Worm (Caenorhabditis elegans): ENCODE data around the gene Y53G8AR.5.

Y53G8AR.5 gene

DNA sequence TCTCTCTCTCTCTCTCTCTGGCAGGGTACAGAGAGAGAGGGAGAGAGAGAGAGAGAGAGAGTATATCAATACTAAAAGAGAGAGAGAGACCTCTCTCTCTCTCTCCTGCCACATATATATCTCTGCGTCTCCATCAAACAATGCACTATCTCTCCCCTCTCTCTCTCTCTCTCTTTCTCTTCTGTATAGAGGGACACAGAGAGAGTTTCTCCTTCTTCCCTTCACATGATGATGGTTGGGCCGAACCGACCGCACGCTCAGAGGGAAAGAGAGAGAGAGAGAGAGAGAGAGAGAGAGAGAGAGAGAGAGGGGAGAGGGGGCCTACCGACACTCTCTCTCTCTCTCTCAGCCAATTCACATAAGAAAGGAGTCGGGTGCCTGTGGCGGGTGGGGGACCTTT, 25.6 kb upstream of the Y53G8AR.5 start (continued):
- peak; percentile 27 for TF ChIP-seq nhr-102 (tag; optimal IDR thresholded peaks at IDR 0.05)
- TF ChIP-seq mxl-2 (GFP tag; conservative IDR thresholded peaks at IDR 0.05), result 0 out of 2 replicates have a peak, but pooled peaks have one; percentile 46
- TF ChIP-seq hlh-30 (tag; optimal IDR thresholded peaks at IDR 0.05; ENCODE audit: insufficient read depth), result peak; percentile 85
- TF ChIP-seq nhr-76 (tag; optimal IDR thresholded peaks at IDR 0.05), result no peak
- peak; percentile 35 for TF ChIP-seq lin-13 (GFP tag; optimal IDR thresholded peaks at IDR 0.05)
- peak; percentile 30 for TF ChIP-seq dpl-1 (GFP tag; optimal IDR thresholded peaks at IDR 0.05)
- no peak for TF ChIP-seq zfp-2 (tag; optimal IDR thresholded peaks at IDR 0.05)
- peak; percentile 73; the same call in 1 of the 2 replicates for TF ChIP-seq pha-4 (GFP tag; IDR thresholded peaks at IDR 0.05)
- TF ChIP-seq pha-4 (tag; optimal IDR thresholded peaks at IDR 0.05), result no peak
- 0 out of 2 replicates have a peak, but pooled peaks have one; percentile 36 for TF ChIP-seq ctbp-1 (GFP tag; IDR thresholded peaks at IDR 0.05)
- TF ChIP-seq fkh-10 (GFP tag; optimal IDR thresholded peaks at IDR 0.05), result no peak
- peak; percentile 95 for TF ChIP-seq set-16 (GFP tag; IDR thresholded peaks at IDR 0.05)
- TF ChIP-seq hif-1 (tag; optimal IDR thresholded peaks at IDR 0.05), result peak in 1 of 2 experiments; percentile 31
- TF ChIP-seq aha-1 (tag), result peak; percentile 58
- TF ChIP-seq rbr-2 (tag; optimal IDR thresholded peaks at IDR 0.05), result peak; percentile 50
- peak in 1 of 2 experiments; percentile 59 for TF ChIP-seq daf-16 (GFP tag; optimal IDR thresholded peaks at IDR 0.05)
- TF ChIP-seq daf-16 (tag; optimal IDR thresholded peaks at IDR 0.05), result peak; percentile 23
- TF ChIP-seq madf-9 (GFP tag; conservative IDR thresholded peaks at IDR 0.05), result 0 out of 2 replicates have a peak, but pooled peaks have one; percentile 20
- TF ChIP-seq F10B5.3 (tag; optimal IDR thresholded peaks at IDR 0.05), result peak; percentile 7
- TF ChIP-seq unc-62 (GFP tag; optimal IDR thresholded peaks at IDR 0.05 in 1 of 2), result peak in 1 of 2 experiments; percentile 38
- no peak for TF ChIP-seq unc-62 (tag; optimal IDR thresholded peaks at IDR 0.05)
- TF ChIP-seq nhr-25 (tag; optimal IDR thresholded peaks at IDR 0.05; ENCODE audit: borderline replicate concordance, insufficient read depth), result peak; percentile 73
- TF ChIP-seq F37D6.2 (tag; optimal IDR thresholded peaks at IDR 0.05), result peak; percentile 24
- TF ChIP-seq D1046.2 (GFP tag; IDR thresholded peaks at IDR 0.05), result no peak
- peak; percentile 78 for TF ChIP-seq dve-1 (tag; optimal IDR thresholded peaks at IDR 0.05; ENCODE audit: insufficient read depth)
- no peak for TF ChIP-seq madf-5 (GFP tag; IDR thresholded peaks at IDR 0.05)
- peak in 1 of 2 experiments; percentile 76 for TF ChIP-seq mdl-1 (tag; optimal IDR thresholded peaks at IDR 0.05)
- TF ChIP-seq nhr-28 (tag; optimal IDR thresholded peaks at IDR 0.05), result peak; percentile 52
- TF ChIP-seq F44E2.7 (GFP tag; IDR thresholded peaks at IDR 0.05), result no peak
- no peak for TF ChIP-seq R02D3.7 (tag; optimal IDR thresholded peaks at IDR 0.05)

DNA sequence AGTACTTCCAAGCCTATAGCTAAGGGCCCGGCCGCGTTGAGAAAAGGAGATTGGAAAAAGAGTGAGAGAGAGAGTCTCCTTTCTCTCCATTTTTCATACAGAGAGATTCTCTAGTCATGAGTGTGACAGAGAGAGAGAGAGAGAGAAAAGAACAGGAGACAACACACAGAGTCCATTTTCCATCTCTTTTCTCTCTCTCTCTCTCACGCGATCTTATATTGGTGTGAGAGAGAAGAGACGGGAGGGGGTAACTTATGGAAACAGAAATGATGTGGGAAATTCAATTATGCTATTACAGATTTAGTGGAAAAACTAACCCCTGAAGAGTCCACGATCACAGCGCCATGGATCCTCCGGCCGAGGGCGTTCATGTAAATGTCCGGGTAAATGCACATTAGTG, 24.1 kb upstream of the Y53G8AR.5 start:
- TF ChIP-seq nhr-11 (tag; optimal IDR thresholded peaks at IDR 0.05), result peak; percentile 28
- no peak for TF ChIP-seq daf-8 (GFP tag; IDR thresholded peaks at IDR 0.05)
- TF ChIP-seq ceh-20 (GFP tag; IDR thresholded peaks at IDR 0.05), result no peak
- TF ChIP-seq mep-1 (tag; optimal IDR thresholded peaks at IDR 0.05), result peak; percentile 50
- peak; percentile 90 for TF ChIP-seq hlh-30 (tag; optimal IDR thresholded peaks at IDR 0.05; ENCODE audit: insufficient read depth)
- no peak for TF ChIP-seq aly-2 (tag; optimal IDR thresholded peaks at IDR 0.05)
- 0 out of 2 replicates have a peak, but pooled peaks have one; percentile 25 for TF ChIP-seq hmg-1.1 (GFP tag; IDR thresholded peaks at IDR 0.05)
- peak; percentile 40 for TF ChIP-seq mes-2 (tag; optimal IDR thresholded peaks at IDR 0.05; ENCODE audit: poor library complexity, severe bottlenecking)
- TF ChIP-seq cey-2 (tag; optimal IDR thresholded peaks at IDR 0.05; ENCODE audit: borderline replicate concordance, insufficient read depth), result no peak
- no peak for TF ChIP-seq Y105C5A.15 (GFP tag; IDR thresholded peaks at IDR 0.05)
- TF ChIP-seq hlh-11 (tag; optimal IDR thresholded peaks at IDR 0.05), result peak; percentile 37
- TF ChIP-seq zag-1 (tag; optimal IDR thresholded peaks at IDR 0.05), result no peak
- TF ChIP-seq nhr-28 (tag; optimal IDR thresholded peaks at IDR 0.05), result peak; percentile 60
- peak in 1 of 2 experiments; percentile 98 for TF ChIP-seq unc-62 (GFP tag; optimal IDR thresholded peaks at IDR 0.05 in 1 of 2)
- TF ChIP-seq unc-62 (tag; optimal IDR thresholded peaks at IDR 0.05), result no peak
- TF ChIP-seq madf-5 (GFP tag; IDR thresholded peaks at IDR 0.05), result no peak
- TF ChIP-seq lsy-2 (tag; optimal IDR thresholded peaks at IDR 0.05), result peak in 1 of 2 experiments; percentile 58
- peak; percentile 5 for TF ChIP-seq dve-1 (tag; optimal IDR thresholded peaks at IDR 0.05; ENCODE audit: insufficient read depth)
- TF ChIP-seq lin-1 (GFP tag; IDR thresholded peaks at IDR 0.05), result no peak

Measured in whole organism, L4 larva.